Worm (Caenorhabditis elegans): ENCODE data around the gene srsx-35.

DNA sequence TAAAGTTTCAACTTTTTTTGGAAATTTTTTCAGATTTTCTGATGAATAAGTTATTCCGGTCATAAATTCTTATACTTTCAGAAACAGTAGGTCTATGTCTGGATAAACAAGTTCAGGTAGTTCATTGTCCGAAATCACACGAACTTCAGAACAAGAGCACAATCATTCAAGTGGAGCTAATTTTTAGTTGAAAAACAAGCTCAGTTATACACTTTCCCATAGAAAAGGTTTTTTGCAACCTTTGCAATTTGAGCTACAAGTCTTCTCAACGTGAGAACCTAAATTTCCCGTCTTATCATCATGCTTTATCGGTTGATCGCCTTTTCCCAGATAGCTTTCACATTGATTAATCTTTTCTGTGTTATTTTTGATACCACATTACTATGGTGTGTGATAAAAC is 50.6 kb downstream of the srsx-35 start, which contains the start of gene srxa-1:
- TF ChIP-seq unc-62 (GFP tag; optimal IDR thresholded peaks at IDR 0.05): no peak
- no peak for TF ChIP-seq nhr-76 (tag; optimal IDR thresholded peaks at IDR 0.05)
- TF ChIP-seq egl-27 (tag; optimal IDR thresholded peaks at IDR 0.05): no peak
- TF ChIP-seq F16B12.6 (tag; optimal IDR thresholded peaks at IDR 0.05): no peak
- no peak for TF ChIP-seq ceh-63 (GFP tag; optimal IDR thresholded peaks at IDR 0.05)
- no peak for TF ChIP-seq mef-2 (tag; optimal IDR thresholded peaks at IDR 0.05)
- TF ChIP-seq dsc-1 (tag; optimal IDR thresholded peaks at IDR 0.05): no peak
- TF ChIP-seq pqm-1 (tag; optimal IDR thresholded peaks at IDR 0.05): no peak
- TF ChIP-seq blmp-1 (tag; optimal IDR thresholded peaks at IDR 0.05): no peak

Measured in whole organism, L1 larva.